Worm (Caenorhabditis elegans): ENCODE data around the gene sqv-6.

sqv-6 gene

ce11 chrV:908681-909080 lies 55.9 kb downstream of the sqv-6 start:
- TF ChIP-seq egrh-3 (GFP tag; IDR thresholded peaks at IDR 0.05) = peak; percentile 60; the same call in 1 of the 2 replicates
- peak; percentile 76 for TF ChIP-seq zfh-2 (GFP tag; conservative IDR thresholded peaks at IDR 0.05)
- 0 out of 2 replicates have a peak, but pooled peaks have one; percentile 10 for TF ChIP-seq mcd-1 (GFP tag; IDR thresholded peaks at IDR 0.05)
- no peak for TF ChIP-seq unc-130 (GFP tag; optimal IDR thresholded peaks at IDR 0.05)
- TF ChIP-seq repo-1 (tag; optimal IDR thresholded peaks at IDR 0.05) = no peak

- TF ChIP-seq K12H6.12 (tag; optimal IDR thresholded peaks at IDR 0.05) (no peak), F55B11.4 (tag; optimal IDR thresholded peaks at IDR 0.05; ENCODE audit: borderline replicate concordance, insufficient read depth) (no peak), ama-1 (optimal IDR thresholded peaks at IDR 0.05) (no peak), ama-1 (GFP tag; optimal IDR thresholded peaks at IDR 0.05) (no peak), unc-130 (GFP tag; optimal IDR thresholded peaks at IDR 0.05) (no peak), snpc-3.4 (tag; optimal IDR thresholded peaks at IDR 0.05) (peak; percentile 70), rec-8 (tag; optimal IDR thresholded peaks at IDR 0.05) (no peak), die-1 (tag; optimal IDR thresholded peaks at IDR 0.05) (no peak), nhr-27 (tag; optimal IDR thresholded peaks at IDR 0.05) (no peak), ccch-3 (GFP tag; optimal IDR thresholded peaks at IDR 0.05) (no peak), madf-10 (tag; optimal IDR thresholded peaks at IDR 0.05) (no peak), Y67H2A.10 (GFP tag; conservative IDR thresholded peaks at IDR 0.05) (no peak), nhr-80 (tag; optimal IDR thresholded peaks at IDR 0.05) (no peak), F49E8.2 (tag; optimal IDR thresholded peaks at IDR 0.05; ENCODE audit: insufficient read depth) (no peak), C17E4.6 (GFP tag; IDR thresholded peaks at IDR 0.05) (no peak), ceh-91 (GFP tag; IDR thresholded peaks at IDR 0.05) (no peak), lin-54 (GFP tag; optimal IDR thresholded peaks at IDR 0.05) (peak; percentile 94), dpl-1 (GFP tag; optimal IDR thresholded peaks at IDR 0.05) (peak; percentile 74), B0035.1 (tag; optimal IDR thresholded peaks at IDR 0.05) (no peak), zim-3 (tag; optimal IDR thresholded peaks at IDR 0.05) (no peak), ets-4 (GFP tag; optimal IDR thresholded peaks at IDR 0.05) (no peak), egl-18 (GFP tag; IDR thresholded peaks at IDR 0.05) (no peak), chd-7 (tag; optimal IDR thresholded peaks at IDR 0.05) (no peak), hsf-1 (GFP tag; IDR thresholded peaks at IDR 0.05) (no peak), Y53G8AR.9 (GFP tag; conservative IDR thresholded peaks at IDR 0.05) (no peak), ceh-100 (GFP tag; IDR thresholded peaks at IDR 0.05) (0 out of 2 replicates have a peak, but pooled peaks have one; percentile 22), bed-1 (GFP tag; IDR thresholded peaks at IDR 0.05) (no peak), C06A6.2 (GFP tag; conservative IDR thresholded peaks at IDR 0.05) (no peak), aptf-2 (GFP tag; conservative IDR thresholded peaks at IDR 0.05) (no peak), madf-6 (GFP tag; IDR thresholded peaks at IDR 0.05) (peak; percentile 50; the same call in 1 of the 2 replicates), F33H1.4 (GFP tag; IDR thresholded peaks at IDR 0.05) (0 out of 2 replicates have a peak, but pooled peaks have one; percentile 14), F57C9.4 (tag; optimal IDR thresholded peaks at IDR 0.05) (no peak), tbx-9 (tag; optimal IDR thresholded peaks at IDR 0.05; ENCODE audit: borderline replicate concordance) (no peak), efl-1 (GFP tag; optimal IDR thresholded peaks at IDR 0.05) (peak; percentile 76), hmg-20 (GFP tag; IDR thresholded peaks at IDR 0.05) (no peak), mes-4 (tag; optimal IDR thresholded peaks at IDR 0.05) (no peak), repo-1 (tag; optimal IDR thresholded peaks at IDR 0.05) (no peak), lin-40 (tag; optimal IDR thresholded peaks at IDR 0.05) (peak; percentile 45), dpff-1 (tag; optimal IDR thresholded peaks at IDR 0.05) (no peak), ceh-79 (tag; optimal IDR thresholded peaks at IDR 0.05) (no peak), zfh-2 (GFP tag; conservative IDR thresholded peaks at IDR 0.05) (peak; percentile 37; the same call in 1 of the 2 replicates), hrde-1 (tag; optimal IDR thresholded peaks at IDR 0.05; ENCODE audit: borderline replicate concordance) (no peak), attf-6 (GFP tag; IDR thresholded peaks at IDR 0.05) (no peak)
These were observed 60.2 kb downstream of the sqv-6 start, which contains the start of gene trm-2A for ce11 chrV:904232-904983. TSS of gene trm-2A (plus strand) at chrV:904963.

All from whole organism, young adult.